Fruit fly (Drosophila melanogaster) whole organism, prepupa: Measurements from ENCODE around the gene CG12540.

Source experiments
- Blimp-1 ChIP-seq: fragments of 200-800 bp; sonication (Bioruptor generic); optimal IDR thresholded peaks from 3 replicates; lab custom pipeline; 2017; ENCODE audit warnings: missing biosample characterization, missing genetic modification characterization, mild to moderate bottlenecking, moderate library complexity, missing genetic modification reagents
- CG10631 ChIP-seq: fragments of 200-800 bp; sonication (Bioruptor generic); optimal IDR thresholded peaks from 2 replicates; lab custom pipeline; 2016; ENCODE audit warnings: missing biosample characterization, missing genetic modification characterization
- CG10669 ChIP-seq: fragments of 200-800 bp; sonication (Bioruptor generic); optimal IDR thresholded peaks from 3 replicates; lab custom pipeline; 2018; ENCODE audit warnings: missing biosample characterization, mild to moderate bottlenecking, missing genetic modification characterization, moderate library complexity
- CG11762 ChIP-seq: fragments of 200-800 bp; sonication (Bioruptor generic); optimal IDR thresholded peaks from 3 replicates; lab custom pipeline; 2016; ENCODE audit warnings: missing biosample characterization, missing genetic modification characterization; ENCODE audit not compliant: insufficient read depth
- CG1621 ChIP-seq: fragments of 200-800 bp; sonication (Bioruptor generic); optimal IDR thresholded peaks from 3 replicates; lab custom pipeline; 2018; ENCODE audit warnings: missing biosample characterization, mild to moderate bottlenecking, missing genetic modification characterization
- CG34406 ChIP-seq: fragments of 200-800 bp; sonication (Bioruptor generic); optimal IDR thresholded peaks from 3 replicates; lab custom pipeline; 2016; ENCODE audit warnings: missing biosample characterization, missing genetic modification characterization
- CG4318 ChIP-seq: fragments of 200-800 bp; sonication (Bioruptor generic); optimal IDR thresholded peaks from 3 replicates; lab custom pipeline; 2017; ENCODE audit warnings: missing biosample characterization, mild to moderate bottlenecking, missing genetic modification characterization
- CG6163 ChIP-seq: fragments of 200-800 bp; sonication (Bioruptor generic); IDR thresholded peaks from 3 replicates; pipeline ENCODE4 v1.3.6; 2022; ENCODE audit warnings: missing biosample characterization, missing genetic modification characterization
- CG6792 ChIP-seq: fragments of 200-800 bp; sonication (Bioruptor generic); optimal IDR thresholded peaks from 3 replicates; lab custom pipeline; 2016; ENCODE audit warnings: missing biosample characterization, missing genetic modification characterization
- CG6808 ChIP-seq: fragments of 200-800 bp; sonication (Bioruptor generic); optimal IDR thresholded peaks from 3 replicates; lab custom pipeline; 2017; ENCODE audit warnings: missing biosample characterization, missing genetic modification characterization, mild to moderate bottlenecking, moderate library complexity, missing genetic modification reagents
- CG6854 ChIP-seq: fragments of 200-800 bp; sonication (Bioruptor generic); optimal IDR thresholded peaks from 2 replicates; lab custom pipeline; 2017; ENCODE audit warnings: missing biosample characterization, mild to moderate bottlenecking, missing genetic modification characterization
- CG7368 ChIP-seq: fragments of 200-800 bp; sonication (Bioruptor generic); optimal IDR thresholded peaks from 3 replicates; lab custom pipeline; 2016; ENCODE audit warnings: missing biosample characterization, missing genetic modification characterization
- CG8319 ChIP-seq: fragments of 200-800 bp; sonication (Bioruptor generic); optimal IDR thresholded peaks from 3 replicates; lab custom pipeline; 2016; ENCODE audit warnings: missing biosample characterization, missing genetic modification characterization
- CG8632 ChIP-seq: fragments of 200-800 bp; sonication (Bioruptor generic); optimal IDR thresholded peaks from 3 replicates; lab custom pipeline; 2016; ENCODE audit warnings: missing biosample characterization, missing genetic modification characterization
- CG9139 ChIP-seq: fragments of 200-800 bp; sonication (Bioruptor generic); optimal IDR thresholded peaks from 3 replicates; lab custom pipeline; 2017; ENCODE audit warnings: missing biosample characterization, mild to moderate bottlenecking, missing genetic modification characterization
- Eip78C ChIP-seq: fragments of 200-800 bp; sonication (Bioruptor generic); peaks from one replicate; lab custom pipeline; 2016; ENCODE audit warnings: missing biosample characterization, missing genetic modification characterization
- Eip93F ChIP-seq: fragments of 200-800 bp; sonication (Bioruptor generic); optimal IDR thresholded peaks from 2 replicates; lab custom pipeline; 2016; ENCODE audit warnings: missing biosample characterization, mild to moderate bottlenecking, missing genetic modification characterization
- Ets21C ChIP-seq: fragments of 200-800 bp; sonication (Bioruptor generic); optimal IDR thresholded peaks from 3 replicates; lab custom pipeline; 2016; ENCODE audit warnings: missing biosample characterization, missing genetic modification characterization
- Gug ChIP-seq: fragments of 200-800 bp; sonication (Bioruptor generic); IDR thresholded peaks from 2 replicates; pipeline ENCODE4 v1.3.6; 2022; ENCODE audit warnings: missing biosample characterization, missing genetic modification characterization
- Hr38 ChIP-seq: sonication (Bioruptor generic); optimal IDR thresholded peaks from 2 replicates; lab custom pipeline; 2016; ENCODE audit warnings: missing biosample characterization, missing genetic modification characterization
- Hr39 ChIP-seq: fragments of 200-800 bp; sonication (Bioruptor generic); optimal IDR thresholded peaks from 2 replicates; lab custom pipeline; 2016; ENCODE audit warnings: missing biosample characterization, missing genetic modification characterization
- Lpt ChIP-seq: fragments of 200-800 bp; sonication (Bioruptor generic); optimal IDR thresholded peaks from 3 replicates; lab custom pipeline; 2016; ENCODE audit warnings: missing biosample characterization, missing genetic modification characterization
- Met ChIP-seq: fragments of 200-800 bp; sonication (Bioruptor generic); optimal IDR thresholded peaks from 3 replicates; lab custom pipeline; 2016; ENCODE audit warnings: missing biosample characterization, missing genetic modification characterization
- OdsH ChIP-seq: fragments of 200-800 bp; sonication (Bioruptor generic); optimal IDR thresholded peaks from 3 replicates; lab custom pipeline; 2016; ENCODE audit warnings: missing biosample characterization, missing genetic modification characterization
- Sox102F ChIP-seq: fragments of 200-800 bp; sonication (Bioruptor generic); optimal IDR thresholded peaks from 2 replicates; lab custom pipeline; 2016; ENCODE audit warnings: missing biosample characterization, mild to moderate bottlenecking, missing genetic modification characterization
- Sox14 ChIP-seq: fragments of 200-800 bp; sonication (Bioruptor generic); optimal IDR thresholded peaks from 3 replicates; lab custom pipeline; 2016; ENCODE audit warnings: missing biosample characterization, missing genetic modification characterization
- Sox15 ChIP-seq: fragments of 200-800 bp; sonication (Bioruptor generic); optimal IDR thresholded peaks from 3 replicates; lab custom pipeline; 2016; ENCODE audit warnings: missing biosample characterization, missing genetic modification characterization
- achi ChIP-seq: fragments of 200-800 bp; sonication (Bioruptor generic); optimal IDR thresholded peaks from 3 replicates; lab custom pipeline; 2016; ENCODE audit warnings: missing biosample characterization, missing genetic modification characterization
- acj6 ChIP-seq: fragments of 200-800 bp; sonication (Bioruptor generic); optimal IDR thresholded peaks from 3 replicates; lab custom pipeline; 2016; ENCODE audit warnings: missing biosample characterization, missing genetic modification characterization
- cyc ChIP-seq: fragments of 200-800 bp; sonication (Bioruptor generic); optimal IDR thresholded peaks from 3 replicates; lab custom pipeline; 2016; ENCODE audit warnings: missing biosample characterization, missing genetic modification characterization
- dsx ChIP-seq: fragments of 200-800 bp; optimal IDR thresholded peaks from 3 replicates; lab custom pipeline; 2019; ENCODE audit warnings: missing biosample characterization, mild to moderate bottlenecking, missing genetic modification characterization, moderate library complexity; ENCODE audit not compliant: poor library complexity, severe bottlenecking
- eg ChIP-seq: fragments of 200-800 bp; sonication (Bioruptor generic); IDR thresholded peaks from 3 replicates; pipeline ENCODE4 v1.3.6; 2022; ENCODE audit warnings: missing biosample characterization, missing genetic modification characterization
- fkh ChIP-seq: fragments of 200-800 bp; sonication (Bioruptor generic); optimal IDR thresholded peaks from 3 replicates; lab custom pipeline; 2017; ENCODE audit warnings: missing biosample characterization, mild to moderate bottlenecking, missing genetic modification characterization, moderate library complexity
- lz ChIP-seq: fragments of 200-800 bp; sonication (Bioruptor generic); optimal IDR thresholded peaks from 3 replicates; lab custom pipeline; 2016; ENCODE audit warnings: missing biosample characterization, missing genetic modification characterization
- salr ChIP-seq, 2 experiments: fragments of 200-800 bp; sonication (Bioruptor generic); optimal IDR thresholded peaks; 3 replicates each; lab custom pipeline; 2016 to 2018; ENCODE audit warnings: missing biosample characterization in 2 of 2, missing genetic modification characterization in 2 of 2, mild to moderate bottlenecking in 1 of 2
- spab ChIP-seq: fragments of 200-800 bp; sonication (Bioruptor generic); optimal IDR thresholded peaks from 2 replicates; lab custom pipeline; 2017; ENCODE audit warnings: missing biosample characterization, mild to moderate bottlenecking, missing genetic modification characterization, missing genetic modification reagents
- ss ChIP-seq, 2 experiments: fragments of 200-800 bp; sonication (Bioruptor generic); optimal IDR thresholded peaks; 2 replicates in 1 of 2; 3 replicates in 1 of 2; lab custom pipeline; 2017 to 2018; ENCODE audit warnings: mild to moderate bottlenecking in 2 of 2, missing biosample characterization in 2 of 2, missing genetic modification characterization in 2 of 2, moderate library complexity in 1 of 2
- svp ChIP-seq: fragments of 200-800 bp; sonication (Bioruptor generic); peaks from one replicate; lab custom pipeline; 2016; ENCODE audit warnings: missing biosample characterization, missing genetic modification characterization
- topi ChIP-seq: fragments of 200-800 bp; sonication (Bioruptor generic); optimal IDR thresholded peaks from 3 replicates; lab custom pipeline; 2016; ENCODE audit warnings: missing biosample characterization, missing genetic modification characterization
- vri ChIP-seq: fragments of 200-800 bp; sonication (Bioruptor generic); optimal IDR thresholded peaks from 3 replicates; lab custom pipeline; 2016; ENCODE audit warnings: missing biosample characterization, mild to moderate bottlenecking, missing genetic modification characterization

CG12540 gene

dm6 chrX:14495835-14496234 is at the start of gene CG12540:
TSS of gene CG12540 (plus strand) at chrX:14496135.
- TF ChIP-seq svp (GFP tag; lab: Kevin White, UChicago) (peak; percentile 7), CG4318 (no peak), Ets21C (no peak), Lpt (GFP tag; lab: Kevin White, UChicago) (no peak)
- TF ChIP-seq, all 60 proteins: peak for 1

- TF ChIP-seq Hr39 (GFP tag; lab: Kevin White, UChicago) (no peak), Eip78C (GFP tag; lab: Kevin White, UChicago) (peak; percentile 36), ss (GFP tag; optimal IDR thresholded peaks at IDR 0.05; lab: Kevin White, UChicago) (no peak), svp (GFP tag; lab: Kevin White, UChicago) (peak; percentile 18)
- TF ChIP-seq, all 60 proteins: peak for 2
Observed at dm6 chrX:14446853-14447252, 49.1 kb upstream of the CG12540 start.

- TF ChIP-seq Gug (GFP tag; lab: Robert Waterston, UW) (no peak), Eip93F (no peak), dsx (peak; percentile 23), Eip78C (GFP tag; lab: Kevin White, UChicago) (peak; percentile 45), Blimp-1 (GFP tag; lab: Kevin White, UChicago) (peak; percentile 85), eg (no peak)
Observed at dm6 chrX:14480020-14480419, 15.9 kb upstream of the CG12540 start, which contains the start of gene CG9411. TSS of gene CG9411 (minus strand) at chrX:14480086.

- TF ChIP-seq cyc (GFP tag; lab: Kevin White, UChicago) (no peak), dsx (peak; percentile 49), acj6 (GFP tag; lab: Kevin White, UChicago) (no peak), Sox102F (GFP tag; lab: Kevin White, UChicago) (no peak), CG34406 (GFP tag; lab: Kevin White, UChicago) (no peak), Blimp-1 (GFP tag; lab: Kevin White, UChicago) (peak; percentile 97), CG9139 (no peak), Met (GFP tag; lab: Kevin White, UChicago) (no peak), topi (GFP tag; lab: Kevin White, UChicago) (no peak), Lpt (GFP tag; lab: Kevin White, UChicago) (no peak), ss (GFP tag; optimal IDR thresholded peaks at IDR 0.05; lab: Kevin White, UChicago) (peak in 1 of 2 experiments; percentile 40), Sox14 (GFP tag; lab: Kevin White, UChicago) (no peak), Hr39 (GFP tag; lab: Kevin White, UChicago) (no peak), lz (GFP tag; lab: Kevin White, UChicago) (no peak), salr (GFP tag; optimal IDR thresholded peaks at IDR 0.05; lab: Kevin White, UChicago) (no peak), CG8319 (GFP tag; lab: Kevin White, UChicago) (no peak), CG6854 (GFP tag; lab: Kevin White, UChicago) (no peak), achi (no peak)
Observed at dm6 chrX:14481206-14481605, 14.7 kb upstream of the CG12540 start.

dm6 chrX:14481607-14482006 is 14.3 kb upstream of the CG12540 start:
- peak; percentile 88 for TF ChIP-seq CG10631
- TF ChIP-seq Sox15 (GFP tag; lab: Kevin White, UChicago) = peak; percentile 90
- peak; percentile 77 for TF ChIP-seq vri (GFP tag; lab: Kevin White, UChicago)
- TF ChIP-seq CG6808 = peak; percentile 67
- TF ChIP-seq Gug (GFP tag; lab: Robert Waterston, UW) = peak; percentile 85
- TF ChIP-seq Hr38 (GFP tag; lab: Kevin White, UChicago) = peak; percentile 31
- TF ChIP-seq spab = peak; percentile 59
- peak; percentile 80 for TF ChIP-seq CG11762 (GFP tag; lab: Kevin White, UChicago)
- TF ChIP-seq CG10669 (GFP tag; lab: Kevin White, UChicago) = peak; percentile 81
- TF ChIP-seq eg = peak; percentile 88
- TF ChIP-seq OdsH = peak; percentile 91
- peak; percentile 94 for TF ChIP-seq CG6792 (GFP tag; lab: Kevin White, UChicago)
- peak; percentile 87 for TF ChIP-seq Sox14 (GFP tag; lab: Kevin White, UChicago)
- peak; percentile 39 to 83 for TF ChIP-seq ss (GFP tag; optimal IDR thresholded peaks at IDR 0.05; lab: Kevin White, UChicago)
- TF ChIP-seq CG4318 = peak; percentile 89
- TF ChIP-seq CG9139 = peak; percentile 34
- no peak for TF ChIP-seq fkh (GFP tag; lab: Kevin White, UChicago)
- TF ChIP-seq CG7368 (GFP tag; lab: Kevin White, UChicago) = peak; percentile 89
- peak; percentile 89 for TF ChIP-seq acj6 (GFP tag; lab: Kevin White, UChicago)
- peak; percentile 93 for TF ChIP-seq Met (GFP tag; lab: Kevin White, UChicago)
- TF ChIP-seq Lpt (GFP tag; lab: Kevin White, UChicago) = peak; percentile 88
- TF ChIP-seq CG8319 (GFP tag; lab: Kevin White, UChicago) = peak; percentile 88
- peak; percentile 69 for TF ChIP-seq CG6854 (GFP tag; lab: Kevin White, UChicago)
- peak; percentile 98 for TF ChIP-seq Eip78C (GFP tag; lab: Kevin White, UChicago)
- TF ChIP-seq Hr39 (GFP tag; lab: Kevin White, UChicago) = peak; percentile 93
- TF ChIP-seq Ets21C = peak; percentile 88
- TF ChIP-seq Sox102F (GFP tag; lab: Kevin White, UChicago) = peak; percentile 87
- TF ChIP-seq topi (GFP tag; lab: Kevin White, UChicago) = peak; percentile 93
- peak; percentile 76 for TF ChIP-seq CG1621
- TF ChIP-seq CG6163 (GFP tag; lab: Robert Waterston, UW) = peak; percentile 94
- TF ChIP-seq CG8632 (GFP tag; lab: Kevin White, UChicago) = peak; percentile 88
